Worm (Caenorhabditis elegans): ENCODE results near the gene ZK1320.2.

The ZK1320.2 gene

DNA sequence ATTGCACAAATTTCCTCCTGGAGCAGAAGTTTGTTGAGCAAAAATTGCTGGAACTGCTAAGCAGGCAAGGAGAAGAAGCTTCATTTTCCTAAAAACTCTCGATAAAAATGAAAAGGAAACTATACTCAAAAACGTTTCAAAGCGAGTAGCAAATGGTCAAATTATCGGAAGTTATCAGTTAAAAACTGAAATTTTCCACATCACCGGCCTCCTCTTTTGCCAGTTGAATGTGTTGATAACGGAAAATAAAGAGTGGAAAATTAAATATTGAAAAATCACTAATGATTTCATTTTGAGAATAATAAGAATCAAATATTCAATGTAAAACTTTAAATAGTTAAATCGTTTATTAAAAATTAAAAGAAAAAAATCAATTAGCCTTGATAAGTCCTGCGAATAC, at the start of gene ZK1320.2:
ZK1320.2 (minus strand) TSS at position 88 of the 400 bp plus-strand sequence.
- no peak for TF ChIP-seq lin-39 (tag; optimal IDR thresholded peaks at IDR 0.05)
- TF ChIP-seq fos-1 (tag; optimal IDR thresholded peaks at IDR 0.05), result peak; percentile 79
- TF ChIP-seq ama-1 (optimal IDR thresholded peaks at IDR 0.05), result no peak
- TF ChIP-seq crh-2 (tag; optimal IDR thresholded peaks at IDR 0.05), result peak; percentile 52

DNA sequence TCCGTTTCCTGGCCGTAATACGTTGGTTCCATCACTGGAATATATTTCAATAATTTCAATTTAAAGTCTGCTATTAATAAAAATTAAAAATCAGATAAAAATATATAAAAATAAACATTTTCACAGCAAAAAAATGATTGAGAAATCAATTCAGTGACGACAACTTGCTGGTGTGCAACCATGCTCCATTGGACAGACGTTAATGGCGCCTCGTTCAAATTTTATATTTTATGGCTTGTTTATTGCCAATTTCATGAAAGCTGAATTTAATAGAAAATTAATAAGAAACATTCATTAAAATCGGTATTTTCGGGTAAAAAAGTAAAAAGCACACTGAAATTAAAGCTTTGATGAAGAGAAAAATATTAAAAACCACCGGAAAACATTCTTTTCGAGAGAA, 47.4 kb upstream of the ZK1320.2 start, which contains the start of gene Y53C12A.3:
Y53C12A.3 (minus strand) TSS at position 34 of the 400 bp plus-strand sequence.
- peak; percentile 7 for TF ChIP-seq nhr-129 (tag; optimal IDR thresholded peaks at IDR 0.05)
- no peak for TF ChIP-seq nhr-10 (tag; optimal IDR thresholded peaks at IDR 0.05)
- TF ChIP-seq fos-1 (tag; optimal IDR thresholded peaks at IDR 0.05), result peak; percentile 17
- TF ChIP-seq ceh-16 (tag; optimal IDR thresholded peaks at IDR 0.05), result no peak
- peak; percentile 7 for TF ChIP-seq sma-3 (GFP tag; optimal IDR thresholded peaks at IDR 0.05)
- no peak for TF ChIP-seq elt-3 (tag; optimal IDR thresholded peaks at IDR 0.05)
- TF ChIP-seq C34F6.9 (tag; optimal IDR thresholded peaks at IDR 0.05), result peak; percentile 40
- no peak for TF ChIP-seq nhr-25 (tag; optimal IDR thresholded peaks at IDR 0.05)
- peak; percentile 39 for TF ChIP-seq crh-2 (tag; optimal IDR thresholded peaks at IDR 0.05)
- TF ChIP-seq gmeb-1 (tag; optimal IDR thresholded peaks at IDR 0.05), result peak; percentile 91
- TF ChIP-seq blmp-1 (tag; optimal IDR thresholded peaks at IDR 0.05; ENCODE audit: insufficient read depth), result peak; percentile 24
- TF ChIP-seq mab-5 (tag; optimal IDR thresholded peaks at IDR 0.05), result no peak
- TF ChIP-seq lin-11 (tag; optimal IDR thresholded peaks at IDR 0.05), result no peak
- TF ChIP-seq sma-9 (GFP tag; optimal IDR thresholded peaks at IDR 0.05), result no peak
- no peak for TF ChIP-seq sma-9 (tag; optimal IDR thresholded peaks at IDR 0.05)
- TF ChIP-seq lin-39 (tag; optimal IDR thresholded peaks at IDR 0.05), result no peak
- TF ChIP-seq nhr-237 (tag; optimal IDR thresholded peaks at IDR 0.05), result no peak
- TF ChIP-seq lsy-2 (tag; optimal IDR thresholded peaks at IDR 0.05), result peak in 1 of 2 experiments; percentile 74
- TF ChIP-seq lin-13 (GFP tag; optimal IDR thresholded peaks at IDR 0.05), result peak; percentile 34
- peak; percentile 79 for TF ChIP-seq unc-55 (GFP tag; optimal IDR thresholded peaks at IDR 0.05)

DNA sequence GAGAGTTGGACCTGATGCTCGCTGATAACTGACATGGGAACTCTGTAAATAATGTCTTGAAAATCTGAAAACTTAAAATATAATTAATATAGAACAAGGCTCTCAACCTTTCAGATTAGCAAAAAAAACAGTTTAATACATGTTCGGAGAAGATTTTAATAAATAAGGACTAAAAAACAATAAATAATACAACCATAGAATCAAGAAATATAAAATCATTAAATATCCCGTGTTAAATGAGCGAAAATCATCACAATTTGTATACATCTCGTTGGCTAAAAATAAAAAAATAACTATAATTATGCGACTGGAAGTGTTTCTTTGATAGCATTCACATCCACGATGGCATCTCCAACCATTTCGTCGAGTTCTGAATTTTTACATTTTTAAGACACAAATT, 45.9 kb upstream of the ZK1320.2 start, which contains the start of gene Y53C12A.10:
Y53C12A.10 (minus strand) TSS at position 101 of the 400 bp plus-strand sequence.
- TF ChIP-seq Y55F3AM.14 (GFP tag; optimal IDR thresholded peaks at IDR 0.05) (no peak), unc-39 (tag; optimal IDR thresholded peaks at IDR 0.05) (no peak), elt-3 (tag; optimal IDR thresholded peaks at IDR 0.05) (no peak), C34F6.9 (tag; optimal IDR thresholded peaks at IDR 0.05) (no peak), ztf-4 (tag; optimal IDR thresholded peaks at IDR 0.05) (no peak), mbf-1 (tag; optimal IDR thresholded peaks at IDR 0.05) (no peak), aly-2 (tag; optimal IDR thresholded peaks at IDR 0.05) (no peak), elt-1 (tag; optimal IDR thresholded peaks at IDR 0.05) (no peak), ceh-16 (tag; optimal IDR thresholded peaks at IDR 0.05) (no peak), unc-62 (GFP tag; optimal IDR thresholded peaks at IDR 0.05) (no peak), nhr-10 (tag; optimal IDR thresholded peaks at IDR 0.05) (no peak), nhr-6 (tag; optimal IDR thresholded peaks at IDR 0.05) (no peak)

DNA sequence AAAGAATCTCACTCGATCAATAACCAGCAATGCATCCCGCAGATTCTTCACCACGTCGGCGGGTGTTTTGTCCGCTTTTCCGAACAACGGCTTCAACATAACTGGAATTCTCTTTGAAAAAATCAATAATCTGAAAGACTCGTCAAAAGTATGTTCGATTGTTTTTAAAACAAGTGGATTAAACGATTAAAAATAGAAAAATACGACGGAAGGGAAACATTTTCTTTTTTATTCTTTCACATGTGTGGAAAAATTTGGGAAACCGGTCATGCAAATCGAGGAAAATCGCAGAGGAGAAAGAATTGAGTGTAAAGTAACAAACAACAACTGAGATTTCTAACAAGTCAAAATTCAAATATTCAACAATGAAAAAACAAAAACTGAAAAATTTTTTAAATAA, 44.8 kb upstream of the ZK1320.2 start, which contains the start of gene mop-25.2:
mop-25.2 (minus strand) TSS at position 101 of the 400 bp plus-strand sequence.
- TF ChIP-seq nhr-6 (tag; optimal IDR thresholded peaks at IDR 0.05) (no peak), skn-1 (tag; optimal IDR thresholded peaks at IDR 0.05) (no peak), ztf-1 (GFP tag; conservative IDR thresholded peaks at IDR 0.05) (no peak), nhr-21 (tag; optimal IDR thresholded peaks at IDR 0.05) (no peak), unc-55 (GFP tag; optimal IDR thresholded peaks at IDR 0.05) (no peak), lin-13 (GFP tag; optimal IDR thresholded peaks at IDR 0.05) (no peak), peb-1 (tag; optimal IDR thresholded peaks at IDR 0.05) (no peak), sma-9 (GFP tag; optimal IDR thresholded peaks at IDR 0.05) (no peak), sma-9 (tag; optimal IDR thresholded peaks at IDR 0.05) (no peak), sma-3 (GFP tag; optimal IDR thresholded peaks at IDR 0.05) (no peak), fos-1 (tag; optimal IDR thresholded peaks at IDR 0.05) (no peak), nhr-23 (tag; optimal IDR thresholded peaks at IDR 0.05) (no peak)

DNA sequence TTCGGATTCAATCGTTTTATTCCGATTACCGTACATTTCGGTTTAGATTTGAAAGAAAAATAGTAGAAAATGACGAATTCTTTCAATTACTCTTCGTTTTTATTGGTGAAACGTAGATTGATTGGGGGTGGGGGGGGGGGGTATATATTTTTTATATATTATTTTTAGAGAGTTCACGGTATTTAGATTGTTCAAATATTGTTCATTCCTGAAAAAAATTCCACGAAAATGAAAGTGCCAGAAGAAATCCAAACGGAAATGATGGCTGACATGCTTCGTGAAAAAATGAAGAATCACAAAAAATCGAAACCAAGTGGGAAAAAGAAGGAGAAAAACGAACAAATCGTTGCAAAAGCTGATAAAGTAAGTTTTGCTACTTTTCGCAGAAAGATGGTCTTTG, 41.6 kb upstream of the ZK1320.2 start, which contains the start of the genes Y53C12A.8 and Y53C12A.7:
Y53C12A.8 (minus strand) TSS at position 101 of the 400 bp plus-strand sequence.
Y53C12A.7 (plus strand) TSS at position 181 of the 400 bp plus-strand sequence.
- TF ChIP-seq ztf-11 (tag; optimal IDR thresholded peaks at IDR 0.05) (no peak), ztf-4 (tag; optimal IDR thresholded peaks at IDR 0.05) (no peak), elt-1 (tag; optimal IDR thresholded peaks at IDR 0.05) (no peak), lin-13 (GFP tag; optimal IDR thresholded peaks at IDR 0.05) (no peak), sma-3 (GFP tag; optimal IDR thresholded peaks at IDR 0.05) (no peak), nhr-23 (tag; optimal IDR thresholded peaks at IDR 0.05) (no peak), Y55F3AM.14 (GFP tag; optimal IDR thresholded peaks at IDR 0.05) (no peak), ceh-16 (tag; optimal IDR thresholded peaks at IDR 0.05) (no peak), nhr-21 (tag; optimal IDR thresholded peaks at IDR 0.05) (no peak), nhr-237 (tag; optimal IDR thresholded peaks at IDR 0.05) (no peak), egl-27 (tag; optimal IDR thresholded peaks at IDR 0.05) (no peak), elt-3 (tag; optimal IDR thresholded peaks at IDR 0.05) (no peak), lin-11 (tag; optimal IDR thresholded peaks at IDR 0.05) (no peak)

Data from whole organism, L2 larva.